Worm (Caenorhabditis elegans): Measurements from ENCODE around the gene F46B6.9.

F46B6.9 gene

DNA sequence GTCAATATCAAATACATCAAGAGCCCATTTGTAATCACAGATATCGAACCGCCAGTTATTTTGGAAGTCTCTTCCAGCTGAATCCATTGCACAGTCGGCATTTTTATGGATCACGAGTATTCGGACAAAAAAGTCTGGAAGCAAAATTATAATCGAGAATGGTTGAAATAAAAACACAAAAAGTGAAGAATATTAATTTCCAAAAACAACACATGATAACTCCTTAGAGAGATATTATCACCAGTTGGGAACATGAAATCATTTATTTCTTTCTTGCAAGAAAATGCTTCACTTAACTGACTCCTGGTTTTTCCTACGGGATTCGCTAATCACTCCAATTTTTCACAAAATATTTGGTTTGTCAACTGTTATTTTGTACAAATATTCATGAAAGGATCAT, 27.5 kb downstream of the F46B6.9 start, which contains the start of gene str-2:
Gene str-2 (minus strand): TSS at position 101 of the 400 bp plus-strand sequence.
- TF ChIP-seq somi-1 (GFP tag; optimal IDR thresholded peaks at IDR 0.05) = no peak
- no peak for TF ChIP-seq ceh-58 (GFP tag; IDR thresholded peaks at IDR 0.05)
- no peak for TF ChIP-seq nhr-90 (tag; optimal IDR thresholded peaks at IDR 0.05)
- no peak for TF ChIP-seq T07F8.4 (tag; optimal IDR thresholded peaks at IDR 0.05)
- TF ChIP-seq let-526 (GFP tag; IDR thresholded peaks at IDR 0.05) = no peak

DNA sequence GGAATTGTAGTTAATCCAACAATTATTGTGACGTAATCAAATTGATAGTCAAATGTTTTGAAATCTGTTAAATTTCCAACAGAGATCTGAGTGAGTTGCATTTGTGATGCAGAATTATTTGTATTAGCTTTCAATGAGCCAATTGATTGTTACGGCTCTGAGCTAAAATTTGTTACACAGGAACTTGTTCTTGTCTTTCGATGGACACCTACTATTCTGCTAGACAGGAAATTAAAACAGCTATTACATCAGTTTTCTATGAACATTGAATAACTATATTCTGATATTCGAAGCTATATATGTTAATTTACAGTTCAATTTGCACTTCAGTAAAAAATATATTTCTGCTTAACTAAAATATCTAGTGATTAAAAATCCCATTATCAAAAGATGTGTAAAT, 37.2 kb downstream of the F46B6.9 start, which contains the start of gene sru-40:
Gene sru-40 (minus strand): TSS at position 101 of the 400 bp plus-strand sequence.
- no peak for TF ChIP-seq snpc-4 (GFP tag; optimal IDR thresholded peaks at IDR 0.05)
- no peak for TF ChIP-seq snpc-4 (tag; optimal IDR thresholded peaks at IDR 0.05)
- no peak for TF ChIP-seq F23B12.7 (tag; optimal IDR thresholded peaks at IDR 0.05; ENCODE audit: insufficient read depth)
- no peak for TF ChIP-seq C06A6.2 (GFP tag; conservative IDR thresholded peaks at IDR 0.05)
- TF ChIP-seq ccch-3 (GFP tag; optimal IDR thresholded peaks at IDR 0.05) = no peak
- no peak for TF ChIP-seq ceh-58 (GFP tag; IDR thresholded peaks at IDR 0.05)
- TF ChIP-seq mxl-1 (tag; optimal IDR thresholded peaks at IDR 0.05) = no peak
- no peak for TF ChIP-seq Y95B8A.8 (GFP tag; IDR thresholded peaks at IDR 0.05)
- TF ChIP-seq let-607 (tag; optimal IDR thresholded peaks at IDR 0.05) = no peak
- TF ChIP-seq mel-28 (tag; optimal IDR thresholded peaks at IDR 0.05; ENCODE audit: borderline replicate concordance) = no peak

DNA sequence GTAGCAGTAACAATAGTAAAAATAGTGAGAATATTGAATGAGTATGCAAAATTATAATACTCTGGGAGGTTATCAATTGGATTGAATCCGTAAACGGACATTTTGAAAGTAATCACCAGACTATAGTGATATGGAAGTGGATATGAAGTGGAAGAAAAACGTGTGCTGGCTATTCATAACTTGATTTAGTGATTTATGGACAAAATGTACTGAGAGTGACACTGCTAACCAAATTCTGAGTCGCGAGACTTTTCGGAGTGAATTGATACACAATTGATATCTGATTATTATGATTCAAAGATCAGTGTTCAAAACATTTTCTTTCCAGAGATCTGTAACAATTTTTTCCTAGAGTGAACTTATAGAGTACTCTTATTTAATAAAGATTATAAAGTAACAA, 39.3 kb downstream of the F46B6.9 start, which contains the start of gene sru-38:
Gene sru-38 (minus strand): TSS at position 101 of the 400 bp plus-strand sequence.
- TF ChIP-seq ekl-4 (GFP tag; IDR thresholded peaks at IDR 0.05) (no peak), mxl-1 (tag; optimal IDR thresholded peaks at IDR 0.05) (no peak), zim-3 (tag; optimal IDR thresholded peaks at IDR 0.05) (no peak), B0261.1 (tag; optimal IDR thresholded peaks at IDR 0.05) (no peak), attf-5 (GFP tag; optimal IDR thresholded peaks at IDR 0.05) (no peak)

DNA sequence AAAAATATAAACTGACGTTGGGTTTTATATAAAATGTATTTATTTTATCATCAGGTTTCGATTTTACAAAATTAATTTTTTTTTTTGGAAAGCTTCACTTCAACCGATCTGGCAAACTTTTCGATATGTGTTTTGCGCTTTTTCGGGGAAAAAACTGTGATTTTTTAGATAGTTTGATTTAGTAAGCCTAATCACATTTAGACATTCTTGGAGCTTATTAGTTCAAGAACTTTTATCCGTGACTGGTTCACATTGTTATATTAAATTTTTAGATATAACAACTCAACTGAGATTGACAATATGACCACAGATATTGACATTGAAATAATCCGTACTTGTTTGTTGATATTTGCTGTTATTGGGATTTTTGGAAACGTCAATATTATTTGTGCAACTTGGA, 41.0 kb downstream of the F46B6.9 start, which contains the start of gene srsx-21:
Gene srsx-21 (plus strand): TSS at position 301 of the 400 bp plus-strand sequence.
- TF ChIP-seq D2030.7 (GFP tag; IDR thresholded peaks at IDR 0.05) (no peak), sdz-38 (tag; optimal IDR thresholded peaks at IDR 0.05) (no peak), unc-62 (GFP tag; optimal IDR thresholded peaks at IDR 0.05) (no peak)

DNA sequence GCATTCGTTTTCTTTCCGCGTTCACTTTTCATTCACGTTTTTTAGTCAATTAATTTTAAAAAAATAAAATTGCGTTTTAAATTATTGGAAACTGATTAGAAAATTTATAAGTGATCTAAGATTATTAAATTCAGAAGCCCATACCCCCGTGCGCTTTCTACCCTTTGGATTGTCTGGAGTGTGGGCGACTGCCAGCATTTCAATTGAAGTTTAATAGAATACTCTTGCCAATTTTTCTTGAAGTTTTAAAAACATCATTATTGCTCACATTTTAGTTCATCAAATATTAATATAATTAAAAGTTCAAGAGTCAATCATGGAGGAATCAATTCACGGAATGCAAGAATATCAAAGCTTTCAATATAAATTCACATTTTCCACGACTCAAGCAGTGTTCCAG, 44.7 kb downstream of the F46B6.9 start, which contains the start of gene sru-36:
Gene sru-36 (plus strand): TSS at position 301 of the 400 bp plus-strand sequence.
- TF ChIP-seq nhr-80 (tag; optimal IDR thresholded peaks at IDR 0.05) (no peak), die-1 (tag; optimal IDR thresholded peaks at IDR 0.05) (no peak), F52B5.7 (tag; optimal IDR thresholded peaks at IDR 0.05) (no peak), hsf-1 (GFP tag; IDR thresholded peaks at IDR 0.05) (no peak), mcd-1 (GFP tag; IDR thresholded peaks at IDR 0.05) (no peak), nhr-27 (tag; optimal IDR thresholded peaks at IDR 0.05) (no peak), athp-1 (tag; optimal IDR thresholded peaks at IDR 0.05) (no peak), unc-62 (GFP tag; optimal IDR thresholded peaks at IDR 0.05) (no peak), ceh-100 (GFP tag; IDR thresholded peaks at IDR 0.05) (no peak), let-607 (tag; optimal IDR thresholded peaks at IDR 0.05) (no peak), bed-1 (GFP tag; IDR thresholded peaks at IDR 0.05) (no peak), fkh-3 (tag; optimal IDR thresholded peaks at IDR 0.05) (no peak), lsy-27 (tag; optimal IDR thresholded peaks at IDR 0.05; ENCODE audit: borderline replicate concordance, insufficient read depth) (no peak), F22D6.2 (tag; optimal IDR thresholded peaks at IDR 0.05) (no peak), efl-1 (GFP tag; optimal IDR thresholded peaks at IDR 0.05) (no peak), mes-4 (tag; optimal IDR thresholded peaks at IDR 0.05) (no peak), Y95B8A.8 (GFP tag; IDR thresholded peaks at IDR 0.05) (no peak), ccch-3 (GFP tag; optimal IDR thresholded peaks at IDR 0.05) (no peak), nfya-2 (GFP tag; IDR thresholded peaks at IDR 0.05) (no peak), B0035.1 (tag; optimal IDR thresholded peaks at IDR 0.05) (no peak)

All from whole organism, young adult.